Worm (Caenorhabditis elegans) whole organism, L4/young adult: ENCODE data around the gene C27D6.12.

Experiments used
- W03F9.2 ChIP-seq: fragments of 150-350 bp; optimal IDR thresholded peaks from 2 replicates; lab custom pipeline; 2014; ENCODE audit warnings: missing biosample characterization, missing genetic modification characterization
- dao-5 ChIP-seq: sonication (generic microtip); optimal IDR thresholded peaks from 2 replicates; lab custom pipeline; 2016; ENCODE audit warnings: missing genotype, missing genetic modification characterization, moderate library complexity, missing compliant biosample characterization
- him-1 ChIP-seq: sonication (generic microtip); optimal IDR thresholded peaks from 2 replicates; lab custom pipeline; 2016; ENCODE audit warnings: missing genotype, missing genetic modification reagents, missing genetic modification characterization, missing compliant biosample characterization

DNA sequence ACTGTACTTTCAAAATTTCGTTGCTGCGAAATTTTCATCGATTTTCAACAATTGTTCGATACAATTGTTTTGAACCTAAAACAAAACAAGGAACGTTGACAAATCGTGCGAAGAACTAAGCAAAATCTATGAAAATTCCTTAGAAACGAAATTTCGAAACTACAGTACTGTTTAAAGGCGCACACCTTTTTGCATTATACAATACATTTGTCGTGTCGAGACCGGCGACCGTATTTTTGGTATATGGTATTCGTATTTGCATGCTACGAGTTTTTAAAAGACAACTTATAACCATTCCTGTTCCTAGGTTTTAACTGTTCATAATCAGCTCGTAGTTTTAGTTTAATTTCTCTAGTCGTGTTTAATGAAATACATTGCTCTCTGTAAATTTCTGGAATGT, 807 bp upstream of the C27D6.12 start:
- TF ChIP-seq him-1 (tag; lab: Kevin White, UChicago) (no peak), W03F9.2 (tag; lab: Kevin White, UChicago) (no peak), dao-5 (tag; lab: Kevin White, UChicago) (no peak)
